Worm (Caenorhabditis elegans) whole organism, late embryonic: Measurements from ENCODE around the gene F49F1.17.

Experiments
- C08G9.2 ChIP-seq: sonication (generic microtip); optimal IDR thresholded peaks from 2 replicates; lab custom pipeline; 2016; ENCODE audit warnings: mild to moderate bottlenecking, missing genetic modification characterization, moderate library complexity, missing compliant biosample characterization
- F13H6.1 ChIP-seq: sonication (generic microtip); optimal IDR thresholded peaks from 2 replicates; lab custom pipeline; 2016; ENCODE audit warnings: missing genetic modification characterization, missing compliant biosample characterization
- T23F11.4 ChIP-seq: fragments of 200-800 bp; sonication (Bioruptor generic); optimal IDR thresholded peaks from 2 replicates; lab custom pipeline; 2018; ENCODE audit warnings: mild to moderate bottlenecking, missing genetic modification characterization, missing compliant biosample characterization
- ama-1 ChIP-seq: fragments of 150-350 bp; optimal IDR thresholded peaks from 2 replicates; lab custom pipeline; 2014
- ceh-19 ChIP-seq: fragments of 200-800 bp; sonication (Bioruptor generic); optimal IDR thresholded peaks from 2 replicates; lab custom pipeline; 2018; ENCODE audit warnings: mild to moderate bottlenecking, missing genetic modification characterization, missing compliant biosample characterization
- ceh-30 ChIP-seq: fragments of 150-350 bp; optimal IDR thresholded peaks from 2 replicates; lab custom pipeline; 2014; ENCODE audit warnings: missing biosample characterization, missing genetic modification characterization
- ceh-45 ChIP-seq: fragments of 200-800 bp; sonication (Bioruptor generic); IDR thresholded peaks from 2 replicates; pipeline ENCODE4 v1.3.6; 2022; ENCODE audit warnings: missing genetic modification reagents, missing genetic modification characterization, missing compliant biosample characterization
- ceh-6 ChIP-seq: fragments of 200-800 bp; sonication (Bioruptor generic); optimal IDR thresholded peaks from 2 replicates; lab custom pipeline; 2018; ENCODE audit warnings: mild to moderate bottlenecking, missing genetic modification characterization, missing compliant biosample characterization
- che-1 ChIP-seq: sonication (generic microtip); optimal IDR thresholded peaks from 2 replicates; lab custom pipeline; 2016; ENCODE audit warnings: mild to moderate bottlenecking, missing genetic modification characterization, missing compliant biosample characterization
- dve-1 ChIP-seq: sonication (generic microtip); optimal IDR thresholded peaks from 2 replicates; lab custom pipeline; 2017; ENCODE audit warnings: antibody characterized with exemption, mild to moderate bottlenecking, missing genetic modification characterization, missing compliant biosample characterization
- elt-2 ChIP-seq: sonication (generic microtip); optimal IDR thresholded peaks from 2 replicates; lab custom pipeline; 2016; ENCODE audit warnings: missing genetic modification reagents, missing genetic modification characterization, missing compliant biosample characterization
- fkh-10 ChIP-seq: fragments of 150-350 bp; optimal IDR thresholded peaks from 2 replicates; lab custom pipeline; 2014; ENCODE audit warnings: missing biosample characterization, missing genetic modification reagents, missing genetic modification characterization
- fkh-6 ChIP-seq: sonication (generic microtip); optimal IDR thresholded peaks from 2 replicates; lab custom pipeline; 2016; ENCODE audit warnings: missing genetic modification characterization, missing compliant biosample characterization
- gmeb-2 ChIP-seq: sonication (generic microtip); optimal IDR thresholded peaks from 2 replicates; lab custom pipeline; 2016; ENCODE audit warnings: missing genetic modification characterization, inconsistent platforms, missing compliant biosample characterization
- hlh-15 ChIP-seq: sonication (generic microtip); optimal IDR thresholded peaks from 2 replicates; lab custom pipeline; 2016; ENCODE audit warnings: missing genetic modification characterization, missing compliant biosample characterization
- lin-11 ChIP-seq: fragments of 200-800 bp; sonication (Bioruptor generic); optimal IDR thresholded peaks from 2 replicates; lab custom pipeline; 2018; ENCODE audit warnings: mild to moderate bottlenecking, missing genetic modification characterization, missing compliant biosample characterization
- mec-3 ChIP-seq: sonication (generic microtip); optimal IDR thresholded peaks from 2 replicates; lab custom pipeline; 2016; ENCODE audit warnings: borderline replicate concordance, missing genetic modification characterization, missing compliant biosample characterization
- nhr-11 ChIP-seq: fragments of 150-350 bp; optimal IDR thresholded peaks from 2 replicates; lab custom pipeline; 2014; ENCODE audit warnings: missing biosample characterization, missing genetic modification characterization
- odd-2 ChIP-seq: sonication (generic microtip); optimal IDR thresholded peaks from 2 replicates; lab custom pipeline; 2017; ENCODE audit warnings: antibody characterized with exemption, mild to moderate bottlenecking, missing genetic modification characterization, missing compliant biosample characterization
- pag-3 ChIP-seq: sonication (generic microtip); optimal IDR thresholded peaks from 2 replicates; lab custom pipeline; 2016; ENCODE audit warnings: missing compliant biosample characterization, missing genetic modification characterization, borderline replicate concordance
- pat-9 ChIP-seq: fragments of 200-800 bp; sonication (Bioruptor generic); optimal IDR thresholded peaks from 2 replicates; lab custom pipeline; 2018; ENCODE audit warnings: mild to moderate bottlenecking, missing genetic modification characterization, moderate library complexity, missing compliant biosample characterization
- pha-2 ChIP-seq: sonication (generic microtip); optimal IDR thresholded peaks from 2 replicates; lab custom pipeline; 2017; ENCODE audit warnings: mild to moderate bottlenecking, missing genetic modification characterization, missing compliant biosample characterization
- pha-4 ChIP-seq: fragments of 150-350 bp; optimal IDR thresholded peaks from 2 replicates; lab custom pipeline; 2018; ENCODE audit warnings: missing biosample characterization, missing genetic modification reagents, missing genetic modification characterization
- pros-1 ChIP-seq: fragments of 150-350 bp; optimal IDR thresholded peaks from 2 replicates; lab custom pipeline; 2014; ENCODE audit warnings: missing biosample characterization, missing genetic modification reagents, missing genetic modification characterization
- ref-2 ChIP-seq: sonication (generic microtip); optimal IDR thresholded peaks from 2 replicates; lab custom pipeline; 2016; ENCODE audit warnings: missing genetic modification characterization, missing compliant biosample characterization
- sox-2 ChIP-seq: fragments of 200-800 bp; sonication (Bioruptor generic); IDR thresholded peaks from 2 replicates; pipeline ENCODE4 v1.3.6; 2022; ENCODE audit warnings: missing genetic modification reagents, missing genetic modification characterization, missing compliant biosample characterization
- sox-4 ChIP-seq: sonication (generic microtip); optimal IDR thresholded peaks from 2 replicates; lab custom pipeline; 2017; ENCODE audit warnings: mild to moderate bottlenecking, missing genetic modification characterization, inconsistent platforms, missing compliant biosample characterization
- syd-9 ChIP-seq: sonication (generic microtip); optimal IDR thresholded peaks from 2 replicates; lab custom pipeline; 2016; ENCODE audit warnings: mild to moderate bottlenecking, missing genetic modification characterization, moderate library complexity, missing compliant biosample characterization
- tbx-2 ChIP-seq: sonication (generic microtip); optimal IDR thresholded peaks from 2 replicates; lab custom pipeline; 2016; ENCODE audit warnings: missing genetic modification characterization, missing compliant biosample characterization
- tbx-7 ChIP-seq: sonication (generic microtip); optimal IDR thresholded peaks from 2 replicates; lab custom pipeline; 2016; ENCODE audit warnings: missing genotype, missing genetic modification characterization, missing compliant biosample characterization
- ttx-3 ChIP-seq: sonication (generic microtip); optimal IDR thresholded peaks from 2 replicates; lab custom pipeline; 2016; ENCODE audit warnings: missing genetic modification reagents, missing genetic modification characterization, missing compliant biosample characterization
- unc-3 ChIP-seq, 2 experiments: fragments of 200-800 bp in 1 of 2; sonication (Bioruptor generic) in 1 of 2; sonication (generic microtip) in 1 of 2; conservative IDR thresholded peaks in 1 of 2; optimal IDR thresholded peaks in 1 of 2; 2 replicates each; pipeline versions ENCODE4 v1.3.6 to Lab custom; 2016 to 2022; ENCODE audit warnings: missing compliant biosample characterization in 2 of 2, missing genetic modification characterization in 2 of 2, missing genetic modification reagents in 1 of 2
- unc-42 ChIP-seq: sonication (generic microtip); optimal IDR thresholded peaks from 2 replicates; lab custom pipeline; 2016; ENCODE audit warnings: missing genotype, missing genetic modification characterization, missing compliant biosample characterization
- unc-55 ChIP-seq: sonication (generic microtip); optimal IDR thresholded peaks from 2 replicates; lab custom pipeline; 2017; ENCODE audit warnings: missing biosample characterization, missing genetic modification reagents, missing genetic modification characterization
- unc-86 ChIP-seq: sonication (generic microtip); optimal IDR thresholded peaks from 2 replicates; lab custom pipeline; 2016; ENCODE audit warnings: missing genetic modification characterization, missing compliant biosample characterization
- ztf-16 ChIP-seq: sonication (generic microtip); optimal IDR thresholded peaks from 2 replicates; lab custom pipeline; 2017; ENCODE audit warnings: missing genetic modification characterization, missing compliant biosample characterization

F49F1.17 gene

DNA sequence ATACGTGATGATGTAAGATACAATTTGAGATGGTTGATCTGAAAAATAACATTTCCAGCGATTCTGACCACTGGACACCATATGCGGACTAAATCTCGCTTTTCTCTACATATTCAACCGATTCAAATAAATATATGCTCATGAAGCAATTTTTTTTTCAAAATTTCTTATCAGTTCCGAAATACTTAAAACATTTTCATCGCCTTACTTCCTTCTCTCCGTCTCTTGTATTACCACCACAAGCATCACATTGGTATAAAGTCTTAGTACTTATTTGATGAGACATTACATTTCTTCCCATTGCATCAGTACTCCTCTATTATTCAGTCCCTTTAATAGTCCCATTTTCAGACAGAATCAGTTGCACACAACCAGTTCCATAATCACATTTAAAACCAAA, 19.0 kb upstream of the F49F1.17 start, which contains the start of gene K08D10.14:
Gene K08D10.14, plus strand, starts transcription at position 301 of the 400 bp plus-strand sequence.
- TF ChIP-seq pha-2 (tag; lab: Kevin White, UChicago) (no peak), lin-11 (tag; lab: Kevin White, UChicago) (no peak), syd-9 (tag; lab: Kevin White, UChicago) (no peak), tbx-2 (tag; lab: Kevin White, UChicago) (no peak), pat-9 (tag; lab: Kevin White, UChicago) (no peak), gmeb-2 (tag; lab: Kevin White, UChicago) (no peak), sox-4 (tag; lab: Kevin White, UChicago) (no peak), fkh-6 (tag; lab: Kevin White, UChicago) (no peak), unc-55 (GFP tag; lab: Kevin White, UChicago) (no peak), unc-86 (tag; lab: Kevin White, UChicago) (no peak), hlh-15 (tag; lab: Kevin White, UChicago) (no peak), ceh-45 (GFP tag; lab: Robert Waterston, UW) (no peak)

DNA sequence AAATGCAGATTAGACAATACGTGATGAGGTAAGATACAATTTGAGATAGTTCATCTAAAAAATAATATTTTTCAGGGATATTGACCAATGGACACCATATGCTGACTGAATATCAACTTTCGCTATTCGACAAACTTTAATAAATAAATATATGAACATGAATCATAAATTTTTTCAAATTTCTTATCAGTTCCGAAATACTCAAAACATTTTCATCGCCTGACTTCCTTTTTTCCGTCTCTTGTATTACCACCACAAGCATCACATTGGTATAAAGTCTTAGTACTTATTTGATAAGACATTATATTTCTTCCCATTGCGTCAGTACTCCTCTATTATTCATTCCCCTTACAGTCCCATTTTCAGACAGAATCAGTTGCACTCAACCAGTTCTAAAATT, 16.5 kb upstream of the F49F1.17 start, which contains the start of the genes K08D10.10 and R07C12.1:
Gene K08D10.10, plus strand, starts transcription at position 93 of the 400 bp plus-strand sequence.
Gene R07C12.1, plus strand, starts transcription at position 314 of the 400 bp plus-strand sequence.
- no peak for TF ChIP-seq fkh-10 (GFP tag; lab: Kevin White, UChicago)
- TF ChIP-seq elt-2 (tag; lab: Kevin White, UChicago), result no peak
- TF ChIP-seq lin-11 (tag; lab: Kevin White, UChicago), result no peak
- no peak for TF ChIP-seq pag-3 (tag; lab: Kevin White, UChicago)
- no peak for TF ChIP-seq che-1 (tag; lab: Kevin White, UChicago)
- no peak for TF ChIP-seq dve-1 (tag; lab: Kevin White, UChicago)
- TF ChIP-seq ceh-19 (GFP tag; lab: Kevin White, UChicago), result no peak
- TF ChIP-seq ttx-3, result no peak
- TF ChIP-seq unc-42 (tag; lab: Kevin White, UChicago), result no peak
- no peak for TF ChIP-seq ztf-16 (tag; lab: Kevin White, UChicago)
- TF ChIP-seq T23F11.4 (GFP tag; lab: Kevin White, UChicago), result no peak
- no peak for TF ChIP-seq syd-9 (tag; lab: Kevin White, UChicago)
- no peak for TF ChIP-seq C08G9.2 (tag; lab: Kevin White, UChicago)
- TF ChIP-seq nhr-11 (tag; lab: Kevin White, UChicago), result no peak
- no peak for TF ChIP-seq gmeb-2 (tag; lab: Kevin White, UChicago)
- TF ChIP-seq ceh-30 (tag; lab: Kevin White, UChicago), result no peak
- no peak for TF ChIP-seq pha-4
- no peak for TF ChIP-seq tbx-7
- no peak for TF ChIP-seq pros-1
- TF ChIP-seq ref-2 (tag; lab: Kevin White, UChicago), result no peak

DNA sequence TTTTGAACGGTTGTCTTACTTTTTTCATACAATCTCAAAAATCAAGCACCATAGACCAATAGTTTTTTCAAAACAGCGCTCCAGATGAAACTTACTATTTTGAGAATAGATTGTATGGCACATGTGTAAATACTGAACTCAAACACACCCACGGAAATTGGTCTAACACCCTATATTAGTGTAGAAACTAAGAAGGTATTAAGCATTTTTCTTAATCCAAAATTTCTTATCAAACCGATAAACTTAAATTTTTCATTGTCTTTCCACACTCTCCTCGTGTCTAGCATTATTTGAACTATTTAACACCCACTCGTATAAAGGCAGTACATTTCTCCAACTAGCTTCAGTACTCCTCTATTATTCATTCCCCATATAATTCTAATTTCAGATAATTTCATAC, 14.5 kb upstream of the F49F1.17 start:
- no peak for TF ChIP-seq ref-2 (tag; lab: Kevin White, UChicago)
- no peak for TF ChIP-seq odd-2 (tag; lab: Kevin White, UChicago)
- TF ChIP-seq ceh-6, result no peak
- TF ChIP-seq unc-55 (GFP tag; lab: Kevin White, UChicago), result no peak
- TF ChIP-seq mec-3, result no peak
- no peak for TF ChIP-seq unc-3 (GFP tag; conservative IDR thresholded peaks at IDR 0.05; lab: Robert Waterston, UW)
- no peak for TF ChIP-seq unc-3 (tag; optimal IDR thresholded peaks at IDR 0.05; lab: Kevin White, UChicago)
- TF ChIP-seq sox-2 (GFP tag; lab: Robert Waterston, UW), result no peak
- TF ChIP-seq ama-1, result no peak
- no peak for TF ChIP-seq F13H6.1 (tag; lab: Kevin White, UChicago)

DNA sequence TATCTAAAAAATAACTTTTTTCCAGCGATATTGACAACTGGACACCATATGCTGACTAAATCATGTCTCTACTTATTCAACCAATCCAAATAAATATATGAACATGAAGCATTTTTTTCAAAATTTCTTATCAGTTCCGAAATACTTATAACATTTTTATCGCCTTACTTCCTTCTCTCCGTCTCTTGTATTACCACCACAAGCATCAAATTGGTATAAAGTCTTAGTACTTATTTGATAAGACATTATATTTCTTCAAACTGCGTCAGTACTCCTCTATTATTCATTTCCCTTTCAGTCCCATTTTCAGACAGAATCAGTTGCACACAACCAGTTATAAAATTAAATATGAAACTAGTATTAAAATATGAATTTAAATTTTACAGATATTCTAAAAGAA, 12.2 kb upstream of the F49F1.17 start:
- no peak for TF ChIP-seq unc-55 (GFP tag; lab: Kevin White, UChicago)
- peak; percentile 47 for TF ChIP-seq elt-2 (tag; lab: Kevin White, UChicago)
